Worm (Caenorhabditis elegans) whole organism, L1 larva: ENCODE results near the gene lgc-17.

ENCODE experiments used
- C16A3.4 ChIP-seq: fragments of 150-350 bp; optimal IDR thresholded peaks from 2 replicates; lab custom pipeline; 2014; ENCODE audit warnings: missing biosample characterization, missing genetic modification characterization
- Y116A8C.19 ChIP-seq: sonication (generic microtip); optimal IDR thresholded peaks from 2 replicates; lab custom pipeline; 2016; ENCODE audit warnings: missing compliant biosample characterization, missing genetic modification characterization, borderline replicate concordance
- alr-1 ChIP-seq: fragments of 200-800 bp; sonication (Bioruptor generic); optimal IDR thresholded peaks from 2 replicates; lab custom pipeline; 2018; ENCODE audit warnings: borderline replicate concordance, mild to moderate bottlenecking, missing genetic modification characterization, missing compliant biosample characterization
- aly-2 ChIP-seq: fragments of 150-350 bp; optimal IDR thresholded peaks from 2 replicates; lab custom pipeline; 2014; ENCODE audit warnings: missing biosample characterization, missing genetic modification characterization
- ama-1 ChIP-seq: fragments of 150-350 bp; optimal IDR thresholded peaks from 2 replicates; lab custom pipeline; 2014
- blmp-1 ChIP-seq: fragments of 150-350 bp; optimal IDR thresholded peaks from 2 replicates; lab custom pipeline; 2014; ENCODE audit warnings: missing biosample characterization, missing genetic modification characterization
- ceh-63 ChIP-seq: fragments of 200-800 bp; sonication (Bioruptor generic); optimal IDR thresholded peaks from 2 replicates; lab custom pipeline; 2018; ENCODE audit warnings: mild to moderate bottlenecking, missing genetic modification characterization, missing compliant biosample characterization
- ceh-8 ChIP-seq: fragments of 200-800 bp; sonication (Bioruptor generic); optimal IDR thresholded peaks from 2 replicates; lab custom pipeline; 2018; ENCODE audit warnings: mild to moderate bottlenecking, missing genetic modification characterization, moderate library complexity, missing compliant biosample characterization
- ceh-82 ChIP-seq, 3 experiments: fragments of 150-350 bp in 1 of 3; sonication (generic microtip) in 2 of 3; optimal IDR thresholded peaks; 2 replicates each; lab custom pipeline; 2014 to 2017; ENCODE audit warnings: missing biosample characterization in 3 of 3, missing genetic modification characterization in 3 of 3
- ceh-90 ChIP-seq: sonication (generic microtip); optimal IDR thresholded peaks from 2 replicates; lab custom pipeline; 2016; ENCODE audit warnings: missing genetic modification characterization, missing compliant biosample characterization
- ces-1 ChIP-seq: fragments of 150-350 bp; optimal IDR thresholded peaks from 2 replicates; lab custom pipeline; 2014; ENCODE audit warnings: missing biosample characterization, missing genetic modification reagents, missing genetic modification characterization
- dpl-1 ChIP-seq, 3 experiments: fragments of 150-350 bp in 2 of 3; sonication (generic microtip) in 1 of 3; optimal IDR thresholded peaks; 2 replicates each; lab custom pipeline; 2014 to 2017; ENCODE audit warnings: missing biosample characterization in 3 of 3, missing genetic modification characterization in 3 of 3, missing genetic modification reagents in 3 of 3
- dsc-1 ChIP-seq: sonication (generic microtip); optimal IDR thresholded peaks from 2 replicates; lab custom pipeline; 2016; ENCODE audit warnings: mild to moderate bottlenecking, missing genetic modification characterization, missing compliant biosample characterization
- elt-2 ChIP-seq: sonication (generic microtip); optimal IDR thresholded peaks from 2 replicates; lab custom pipeline; 2016; ENCODE audit warnings: missing genetic modification characterization, mild to moderate bottlenecking, inconsistent platforms, missing compliant biosample characterization, missing genetic modification reagents
- ets-5 ChIP-seq: fragments of 200-800 bp; sonication (Bioruptor generic); IDR thresholded peaks from 2 replicates; pipeline ENCODE4 v1.3.6; 2022; ENCODE audit warnings: missing genetic modification characterization, missing compliant biosample characterization
- fkh-8 ChIP-seq: sonication (generic microtip); optimal IDR thresholded peaks from 2 replicates; lab custom pipeline; 2016; ENCODE audit warnings: mild to moderate bottlenecking, missing genetic modification characterization, missing compliant biosample characterization
- fos-1 ChIP-seq: fragments of 150-350 bp; optimal IDR thresholded peaks from 2 replicates; lab custom pipeline; 2014; ENCODE audit warnings: missing biosample characterization, missing genetic modification characterization
- grh-1 ChIP-seq: fragments of 200-800 bp; sonication (Bioruptor generic); IDR thresholded peaks from 2 replicates; pipeline ENCODE4 v1.3.6; 2022; ENCODE audit warnings: missing genetic modification reagents, missing genetic modification characterization, missing compliant biosample characterization
- hlh-17 ChIP-seq: fragments of 200-800 bp; sonication (Bioruptor generic); optimal IDR thresholded peaks from 2 replicates; lab custom pipeline; 2018; ENCODE audit warnings: missing genetic modification characterization, mild to moderate bottlenecking, missing compliant biosample characterization, moderate library complexity, borderline replicate concordance
- hpl-2 ChIP-seq: fragments of 150-350 bp; optimal IDR thresholded peaks from 2 replicates; lab custom pipeline; 2014; ENCODE audit warnings: missing biosample characterization, missing genetic modification reagents, missing genetic modification characterization
- irx-1 ChIP-seq: sonication (generic microtip); optimal IDR thresholded peaks from 2 replicates; lab custom pipeline; 2016; ENCODE audit warnings: missing genetic modification characterization, missing compliant biosample characterization
- jun-1 ChIP-seq: fragments of 150-350 bp; optimal IDR thresholded peaks from 2 replicates; lab custom pipeline; 2014; ENCODE audit warnings: missing biosample characterization, missing genetic modification reagents, missing genetic modification characterization
- lin-14 ChIP-seq: fragments of 200-800 bp; sonication (Bioruptor generic); optimal IDR thresholded peaks from 2 replicates; lab custom pipeline; 2018; ENCODE audit warnings: mild to moderate bottlenecking, missing genetic modification characterization, moderate library complexity, missing compliant biosample characterization
- lsy-2 ChIP-seq, 2 experiments: fragments of 150-350 bp; optimal IDR thresholded peaks; 2 replicates each; lab custom pipeline; 2014; ENCODE audit warnings: missing biosample characterization in 2 of 2, missing genetic modification characterization in 2 of 2
- mdl-1 ChIP-seq, 2 experiments: fragments of 150-350 bp; optimal IDR thresholded peaks; 2 replicates each; lab custom pipeline; 2014 to 2017; ENCODE audit warnings: missing biosample characterization in 2 of 2, missing genetic modification characterization in 2 of 2, inconsistent platforms in 1 of 2
- mep-1 ChIP-seq: fragments of 150-350 bp; optimal IDR thresholded peaks from 2 replicates; lab custom pipeline; 2014; ENCODE audit warnings: missing biosample characterization, missing genetic modification characterization
- nhr-47 ChIP-seq: sonication (generic microtip); optimal IDR thresholded peaks from 2 replicates; lab custom pipeline; 2016; ENCODE audit warnings: mild to moderate bottlenecking, missing genetic modification characterization, moderate library complexity, missing compliant biosample characterization
- nhr-71 ChIP-seq: sonication (generic microtip); optimal IDR thresholded peaks from 2 replicates; lab custom pipeline; 2016; ENCODE audit warnings: mild to moderate bottlenecking, missing genetic modification characterization, moderate library complexity, missing compliant biosample characterization
- nhr-76 ChIP-seq: sonication (generic microtip); optimal IDR thresholded peaks from 2 replicates; lab custom pipeline; 2017; ENCODE audit warnings: missing biosample characterization, missing genetic modification characterization
- nhr-77 ChIP-seq: fragments of 150-350 bp; optimal IDR thresholded peaks from 2 replicates; lab custom pipeline; 2014; ENCODE audit warnings: missing biosample characterization, missing genetic modification characterization
- nhr-85 ChIP-seq: sonication (generic microtip); peaks from one replicate; lab custom pipeline; 2016; ENCODE audit warnings: missing genetic modification characterization, inconsistent platforms, missing compliant biosample characterization
- nhr-90 ChIP-seq: sonication (generic microtip); optimal IDR thresholded peaks from 2 replicates; lab custom pipeline; 2016; ENCODE audit warnings: mild to moderate bottlenecking, missing genetic modification characterization, missing compliant biosample characterization; ENCODE audit not compliant: poor library complexity
- pax-3 ChIP-seq: fragments of 200-800 bp; sonication (Bioruptor generic); optimal IDR thresholded peaks from 2 replicates; lab custom pipeline; 2018; ENCODE audit warnings: mild to moderate bottlenecking, missing genetic modification characterization, moderate library complexity, missing compliant biosample characterization
- skn-1 ChIP-seq: fragments of 150-350 bp; optimal IDR thresholded peaks from 2 replicates; lab custom pipeline; 2014; ENCODE audit warnings: missing biosample characterization, missing genetic modification characterization
- snu-23 ChIP-seq: sonication (generic microtip); optimal IDR thresholded peaks from 2 replicates; lab custom pipeline; 2016; ENCODE audit warnings: missing genetic modification characterization, missing compliant biosample characterization
- sox-4 ChIP-seq: sonication (generic microtip); optimal IDR thresholded peaks from 2 replicates; lab custom pipeline; 2016; ENCODE audit warnings: missing genetic modification characterization, missing compliant biosample characterization
- tbx-2 ChIP-seq: sonication (generic microtip); optimal IDR thresholded peaks from 2 replicates; lab custom pipeline; 2016; ENCODE audit warnings: missing genetic modification characterization, missing compliant biosample characterization
- tlp-1 ChIP-seq: fragments of 150-350 bp; optimal IDR thresholded peaks from 2 replicates; lab custom pipeline; 2014; ENCODE audit warnings: missing biosample characterization, missing genetic modification characterization
- unc-130 ChIP-seq: fragments of 150-350 bp; optimal IDR thresholded peaks from 2 replicates; lab custom pipeline; 2017; ENCODE audit warnings: missing biosample characterization, missing genetic modification characterization, inconsistent platforms
- unc-62 ChIP-seq: fragments of 150-350 bp; optimal IDR thresholded peaks from 2 replicates; lab custom pipeline; 2014; ENCODE audit warnings: missing biosample characterization, missing genetic modification reagents, missing genetic modification characterization
- unc-98 ChIP-seq: fragments of 200-800 bp; sonication (Bioruptor generic); IDR thresholded peaks from 2 replicates; pipeline ENCODE4 v1.3.6; 2022; ENCODE audit warnings: missing genetic modification characterization, missing compliant biosample characterization
- ztf-4 ChIP-seq: fragments of 150-350 bp; optimal IDR thresholded peaks from 2 replicates; lab custom pipeline; 2014; ENCODE audit warnings: missing biosample characterization, missing genetic modification characterization

The lgc-17 gene

DNA sequence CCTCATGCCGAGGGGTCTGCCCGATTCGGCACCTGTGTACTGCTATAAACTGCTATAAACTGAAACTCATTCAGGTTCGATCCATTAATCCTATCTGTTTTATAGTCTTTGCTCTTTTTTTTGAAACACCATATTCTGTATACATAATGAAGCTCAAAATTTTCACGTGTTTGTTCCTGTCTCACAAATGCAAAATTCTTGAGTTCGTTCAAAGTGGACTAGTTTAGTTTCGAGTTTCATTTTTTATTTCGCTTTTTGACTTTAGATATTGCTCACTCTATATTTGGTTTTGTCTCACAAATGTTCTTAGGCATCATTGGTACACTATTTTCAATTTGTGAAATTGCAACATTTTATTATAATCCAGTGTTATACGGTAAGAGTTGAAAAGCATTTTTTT lies at the start of gene lgc-17:
lgc-17 (plus strand) TSS at position 301 of the 400 bp plus-strand sequence.
- TF ChIP-seq sox-4 (tag; lab: Kevin White, UChicago), result no peak
- TF ChIP-seq nhr-71 (tag; lab: Kevin White, UChicago), result no peak

DNA sequence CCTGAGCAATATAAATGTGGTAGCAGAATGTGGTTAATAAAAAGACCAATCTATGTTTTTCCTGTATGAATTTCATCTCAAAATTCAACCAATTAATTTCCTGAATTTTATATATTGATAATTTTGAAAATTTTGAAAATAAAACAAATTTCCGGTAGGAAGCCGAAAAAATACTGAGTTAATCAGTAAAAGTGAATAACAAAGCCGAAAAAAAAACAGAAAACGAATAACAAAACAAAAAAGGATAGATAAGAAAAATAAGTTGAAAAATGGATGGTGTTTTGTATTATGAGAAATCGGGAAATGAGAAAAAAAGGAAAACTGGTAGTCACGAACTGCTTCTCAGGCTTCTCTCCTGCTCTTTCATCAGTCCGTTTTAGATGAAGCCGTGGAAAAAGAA lies 47.6 kb upstream of the lgc-17 start, which contains the start of gene tmem-145:
tmem-145 (minus strand) TSS at position 101 of the 400 bp plus-strand sequence.
- TF ChIP-seq dpl-1 (GFP tag; optimal IDR thresholded peaks at IDR 0.05; lab: Kevin White, UChicago), result no peak
- no peak for TF ChIP-seq blmp-1 (tag; lab: Kevin White, UChicago)
- no peak for TF ChIP-seq lsy-2 (tag; optimal IDR thresholded peaks at IDR 0.05; lab: Kevin White, UChicago)
- no peak for TF ChIP-seq aly-2 (tag; lab: Kevin White, UChicago)
- TF ChIP-seq ces-1, result no peak
- TF ChIP-seq jun-1 (tag; lab: Kevin White, UChicago), result no peak
- TF ChIP-seq mep-1 (tag; lab: Kevin White, UChicago), result no peak
- TF ChIP-seq ceh-63, result no peak
- TF ChIP-seq skn-1 (tag; lab: Kevin White, UChicago), result no peak
- TF ChIP-seq unc-62, result no peak
- TF ChIP-seq irx-1 (tag; lab: Kevin White, UChicago), result no peak
- TF ChIP-seq alr-1, result no peak

DNA sequence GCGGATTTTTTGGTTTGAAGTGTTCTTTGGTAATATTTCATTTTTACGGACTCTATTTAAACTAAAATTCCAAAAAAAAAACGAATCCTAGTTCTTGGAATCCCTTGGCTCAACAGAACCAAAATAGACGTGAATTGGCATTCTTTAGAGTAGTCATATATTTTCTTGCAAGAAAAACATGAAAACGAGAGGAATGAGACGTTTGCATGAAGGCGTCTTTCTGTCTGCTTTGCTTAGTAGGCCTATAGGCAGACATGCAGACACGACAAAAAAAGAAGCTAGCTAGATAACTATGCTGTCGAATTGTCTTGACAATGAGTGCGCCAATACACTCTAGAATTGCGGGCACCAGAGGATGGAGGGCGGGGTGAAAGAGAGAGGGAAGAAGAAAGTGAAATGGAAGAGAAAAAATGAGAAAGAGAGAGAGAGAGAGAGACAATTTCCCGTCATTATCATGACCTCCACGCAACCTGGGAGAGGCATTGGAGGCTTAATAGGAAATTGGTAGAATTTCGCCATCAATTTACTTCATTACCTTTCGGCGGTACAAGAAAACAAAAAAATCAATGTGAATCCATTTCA lies 40.7 kb upstream of the lgc-17 start:
- peak; percentile 31 for TF ChIP-seq nhr-47 (tag; lab: Kevin White, UChicago)
- peak; percentile 70 for TF ChIP-seq lin-14
- TF ChIP-seq alr-1, result no peak
- TF ChIP-seq nhr-77, result no peak
- TF ChIP-seq pax-3 (tag; lab: Kevin White, UChicago), result no peak
- no peak for TF ChIP-seq tlp-1 (tag; lab: Kevin White, UChicago)
- TF ChIP-seq ama-1 (lab: Kevin White, UChicago), result no peak
- no peak for TF ChIP-seq unc-98
- no peak for TF ChIP-seq hpl-2 (GFP tag; lab: Kevin White, UChicago)
- peak; percentile 96 for TF ChIP-seq blmp-1 (tag; lab: Kevin White, UChicago)
- peak; percentile 16 for TF ChIP-seq dsc-1 (tag; lab: Kevin White, UChicago)
- no peak for TF ChIP-seq C16A3.4 (tag; lab: Kevin White, UChicago)
- no peak for TF ChIP-seq nhr-90 (tag; lab: Kevin White, UChicago)
- TF ChIP-seq ceh-8 (GFP tag; lab: Kevin White, UChicago), result no peak
- no peak for TF ChIP-seq Y116A8C.19 (tag; lab: Kevin White, UChicago)
- TF ChIP-seq fos-1, result no peak
- peak in 1 of 2 experiments; percentile 2 for TF ChIP-seq lsy-2 (tag; optimal IDR thresholded peaks at IDR 0.05; lab: Kevin White, UChicago)
- TF ChIP-seq dpl-1 (GFP tag; optimal IDR thresholded peaks at IDR 0.05; lab: Kevin White, UChicago), result no peak
- peak in 2 of 3 experiments; percentile 15 to 21 for TF ChIP-seq ceh-82 (tag; optimal IDR thresholded peaks at IDR 0.05; lab: Kevin White, UChicago)
- TF ChIP-seq snu-23 (GFP tag; lab: Kevin White, UChicago), result peak; percentile 25
- no peak for TF ChIP-seq elt-2 (tag; lab: Kevin White, UChicago)
- no peak for TF ChIP-seq ces-1
- TF ChIP-seq nhr-85, result peak; percentile 80
- TF ChIP-seq ztf-4 (tag; lab: Kevin White, UChicago), result no peak
- TF ChIP-seq nhr-71 (tag; lab: Kevin White, UChicago), result peak; percentile 37
- TF ChIP-seq ceh-90 (tag; lab: Kevin White, UChicago), result no peak
- TF ChIP-seq jun-1 (tag; lab: Kevin White, UChicago), result peak; percentile 19
- peak; percentile 74 for TF ChIP-seq fkh-8 (tag; lab: Kevin White, UChicago)
- TF ChIP-seq, all 84 proteins: peak for 11

DNA sequence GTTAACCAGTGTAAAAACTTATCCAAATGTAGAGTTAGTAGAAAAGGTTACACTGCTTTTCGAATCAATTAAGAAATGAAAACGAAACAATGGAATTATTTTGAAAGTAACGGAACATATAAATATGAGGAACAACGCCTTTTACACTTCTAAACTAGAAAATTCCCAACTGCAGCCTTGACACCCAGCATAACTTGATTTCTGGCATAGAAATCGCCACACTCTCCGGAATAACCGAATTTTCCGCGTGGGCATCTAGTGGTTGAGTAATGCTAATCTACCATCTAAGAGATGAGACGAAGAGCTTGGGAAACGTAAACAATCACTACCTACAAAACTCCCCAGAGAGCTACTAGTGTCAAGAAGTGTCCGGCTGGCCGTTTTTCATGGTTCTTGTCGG lies 40.1 kb upstream of the lgc-17 start:
- no peak for TF ChIP-seq dsc-1 (tag; lab: Kevin White, UChicago)
- no peak for TF ChIP-seq unc-130
- TF ChIP-seq irx-1 (tag; lab: Kevin White, UChicago), result no peak
- TF ChIP-seq ets-5 (GFP tag; lab: Robert Waterston, UW), result no peak
- no peak for TF ChIP-seq ztf-4 (tag; lab: Kevin White, UChicago)
- TF ChIP-seq hlh-17 (GFP tag; lab: Kevin White, UChicago), result no peak
- no peak for TF ChIP-seq nhr-85
- TF ChIP-seq tbx-2 (tag; lab: Kevin White, UChicago), result no peak
- TF ChIP-seq sox-4 (tag; lab: Kevin White, UChicago), result no peak
- no peak for TF ChIP-seq nhr-76 (tag; lab: Kevin White, UChicago)
- TF ChIP-seq mdl-1 (tag; optimal IDR thresholded peaks at IDR 0.05; lab: Kevin White, UChicago), result no peak
- TF ChIP-seq grh-1 (GFP tag; lab: Robert Waterston, UW), result no peak
- TF ChIP-seq jun-1 (tag; lab: Kevin White, UChicago), result no peak
